Fruit fly (Drosophila melanogaster): ENCODE data around the gene Tdg.

The Tdg gene

dm6 chr4:507252-508202 is 50.1 kb downstream of the Tdg start:
- no peak for TF ChIP-seq CG17801 (GFP tag; optimal IDR thresholded peaks at IDR 0.05; ENCODE audit: partially characterized antibody)

DNA sequence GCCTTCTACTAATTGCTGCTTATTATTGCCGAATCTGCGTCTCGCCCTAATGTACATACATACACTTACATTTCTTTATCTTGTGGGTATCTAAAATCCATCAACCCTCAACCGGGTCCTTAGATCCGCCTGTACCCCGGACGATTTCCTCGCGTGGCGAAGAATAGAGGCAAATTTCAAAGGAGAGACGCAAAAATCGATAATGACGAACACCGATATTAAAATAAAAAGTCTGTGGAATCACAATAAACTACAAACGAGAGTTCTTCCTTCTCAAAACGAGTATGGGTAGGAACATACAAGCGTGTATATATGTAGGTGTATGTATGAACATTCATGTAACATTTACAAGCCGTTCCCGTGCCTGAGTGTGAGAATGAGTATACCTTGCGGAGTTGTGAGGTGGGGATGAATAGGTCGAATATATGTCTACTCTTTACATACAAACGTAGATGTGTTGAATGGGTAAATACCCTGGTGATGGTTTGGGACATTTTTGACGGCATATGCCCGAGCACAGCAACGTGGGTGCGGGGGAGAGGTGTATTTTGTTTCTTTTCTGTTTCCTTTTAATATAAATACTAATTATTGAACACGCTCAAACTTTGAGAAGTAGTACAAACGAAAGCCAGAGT is 51.6 kb downstream of the Tdg start:
- TF ChIP-seq CG17801 (GFP tag; optimal IDR thresholded peaks at IDR 0.05; ENCODE audit: partially characterized antibody): no peak

DNA sequence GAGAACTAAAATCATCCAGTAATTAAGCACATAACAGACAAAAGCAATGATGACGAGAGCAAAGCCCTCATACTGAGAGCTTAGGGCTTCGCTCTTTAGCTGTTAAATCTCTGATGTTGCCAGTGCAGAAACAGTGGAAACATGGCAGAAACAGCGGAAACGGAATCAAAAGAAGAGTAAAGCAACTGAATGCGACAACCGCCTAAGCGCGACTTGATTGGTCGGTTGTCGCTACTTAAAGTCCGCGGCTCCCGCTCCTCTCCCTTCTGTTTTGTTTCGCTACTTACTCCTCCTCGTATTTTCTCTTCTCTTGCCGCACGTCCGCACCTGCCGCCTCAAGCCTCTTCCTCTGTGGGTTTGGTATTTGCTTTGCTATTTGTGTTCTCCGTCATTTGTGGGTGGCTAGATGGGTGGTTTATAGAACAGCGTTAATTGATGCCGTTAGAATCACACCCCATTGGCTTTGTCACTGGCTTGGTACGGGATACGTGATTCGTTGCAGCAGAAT is 52.5 kb downstream of the Tdg start:
- TF ChIP-seq CG17801 (GFP tag; optimal IDR thresholded peaks at IDR 0.05; ENCODE audit: partially characterized antibody): no peak

dm6 chr4:502510-503087 is 55.1 kb downstream of the Tdg start:
- TF ChIP-seq CG17801 (GFP tag; optimal IDR thresholded peaks at IDR 0.05; ENCODE audit: partially characterized antibody): no peak

DNA sequence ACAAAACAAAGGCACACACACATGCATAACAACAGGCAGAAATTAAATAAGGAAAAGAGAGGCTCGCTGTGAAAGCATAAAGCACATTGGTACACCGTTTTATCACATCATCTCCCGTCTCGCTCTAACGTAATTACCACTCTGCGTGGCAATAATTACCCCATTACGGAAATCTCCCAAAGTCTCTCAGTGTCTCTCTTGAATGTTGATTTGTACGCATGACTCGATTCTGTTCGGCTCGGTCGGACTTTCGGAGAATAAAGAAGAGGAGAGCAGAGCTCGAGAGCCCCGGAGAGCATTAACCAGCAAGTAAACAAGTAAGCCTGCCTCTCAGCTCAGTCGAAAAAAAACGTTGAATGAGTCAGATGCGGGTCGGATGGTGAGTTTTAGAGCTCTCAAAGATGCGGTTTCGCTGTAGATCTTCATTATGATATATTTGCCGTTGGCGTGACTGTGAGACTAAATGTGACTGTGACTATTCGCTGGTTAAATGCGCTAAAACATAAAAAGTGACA is 56.1 kb downstream of the Tdg start, which contains the start of gene zfh2:
zfh2 (plus strand) TSS at position 332 of the 515 bp plus-strand sequence.
- no peak for TF ChIP-seq CG17801 (GFP tag; optimal IDR thresholded peaks at IDR 0.05; ENCODE audit: partially characterized antibody)

dm6 chr4:499080-499479 is 58.6 kb downstream of the Tdg start:
- TF ChIP-seq CG17801 (GFP tag; optimal IDR thresholded peaks at IDR 0.05; ENCODE audit: partially characterized antibody): no peak

- no peak for TF ChIP-seq CG17801 (GFP tag; optimal IDR thresholded peaks at IDR 0.05; ENCODE audit: partially characterized antibody)
Measured at dm6 chr4:498324-498850, 59.3 kb downstream of the Tdg start.

dm6 chr4:497724-498123 is 59.9 kb downstream of the Tdg start:
- no peak for TF ChIP-seq CG17801 (GFP tag; optimal IDR thresholded peaks at IDR 0.05; ENCODE audit: partially characterized antibody)

dm6 chr4:492597-492996 is 65.1 kb downstream of the Tdg start:
- no peak for TF ChIP-seq CG17801 (GFP tag; optimal IDR thresholded peaks at IDR 0.05; ENCODE audit: partially characterized antibody)

DNA sequence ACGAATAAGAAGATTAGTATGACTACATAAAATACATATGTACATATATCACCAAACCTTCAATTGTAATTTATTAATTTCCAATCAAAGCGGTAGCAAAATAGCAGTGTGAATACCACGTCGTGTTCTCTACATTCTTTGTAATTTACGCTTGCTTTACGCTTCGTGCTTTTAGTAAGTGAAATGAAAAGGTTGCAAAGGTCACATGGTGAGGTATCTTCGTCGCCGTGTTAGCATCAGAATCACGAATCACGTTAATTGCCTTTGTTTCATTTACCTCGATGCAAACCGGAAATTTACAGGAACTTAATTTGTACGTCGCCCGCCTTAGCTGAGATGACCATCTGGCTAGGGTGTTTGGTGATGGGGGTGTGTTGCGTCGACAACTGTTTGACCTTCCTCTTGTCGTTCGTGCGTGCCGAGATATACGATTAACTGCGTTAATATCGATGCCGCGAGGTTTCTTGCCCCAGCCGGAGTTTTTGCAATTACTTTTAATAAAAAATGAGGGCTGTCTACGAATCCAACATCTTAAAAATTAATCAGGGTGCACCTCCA is 66.8 kb downstream of the Tdg start:
- no peak for TF ChIP-seq CG17801 (GFP tag; optimal IDR thresholded peaks at IDR 0.05; ENCODE audit: partially characterized antibody)

dm6 chr4:490111-490510 is 67.5 kb downstream of the Tdg start:
- TF ChIP-seq CG17801 (GFP tag; optimal IDR thresholded peaks at IDR 0.05; ENCODE audit: partially characterized antibody): no peak

DNA sequence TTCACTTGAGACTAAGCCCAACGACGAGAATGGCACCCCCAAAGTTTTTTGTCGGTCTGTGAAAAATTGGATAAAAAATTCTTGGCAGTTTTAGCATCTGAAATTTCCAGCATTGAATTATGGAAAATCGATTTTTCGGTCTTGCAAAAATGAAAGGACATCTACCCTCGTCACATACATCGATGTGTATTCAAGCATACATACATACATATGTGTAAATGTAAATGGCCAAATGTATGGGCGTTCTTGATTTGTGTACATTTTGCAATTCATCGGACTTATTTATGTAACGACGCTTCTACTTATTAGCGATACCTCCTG is 68.1 kb downstream of the Tdg start:
- no peak for TF ChIP-seq CG17801 (GFP tag; optimal IDR thresholded peaks at IDR 0.05; ENCODE audit: partially characterized antibody)

- no peak for TF ChIP-seq CG17801 (GFP tag; optimal IDR thresholded peaks at IDR 0.05; ENCODE audit: partially characterized antibody)
Measured at dm6 chr4:488828-489560, 68.7 kb downstream of the Tdg start, which contains the start of gene Asator. TSS of gene Asator (minus strand) at chr4:488994.

All from ovary, adult (tissue).